Worm (Caenorhabditis elegans) whole organism, L1 larva: ENCODE results near the gene ptr-8.

ENCODE experiments used
- C04F5.9 ChIP-seq: sonication (generic microtip); optimal IDR thresholded peaks from 2 replicates; lab custom pipeline; 2016; ENCODE audit warnings: missing genetic modification characterization, missing compliant biosample characterization
- C16A3.4 ChIP-seq: fragments of 150-350 bp; optimal IDR thresholded peaks from 2 replicates; lab custom pipeline; 2014; ENCODE audit warnings: missing biosample characterization, missing genetic modification characterization
- Y116A8C.19 ChIP-seq: sonication (generic microtip); optimal IDR thresholded peaks from 2 replicates; lab custom pipeline; 2016; ENCODE audit warnings: missing compliant biosample characterization, missing genetic modification characterization, borderline replicate concordance
- aha-1 ChIP-seq: fragments of 150-350 bp; optimal IDR thresholded peaks from 2 replicates; lab custom pipeline; 2014; ENCODE audit warnings: missing biosample characterization, missing genetic modification characterization
- alr-1 ChIP-seq: fragments of 200-800 bp; sonication (Bioruptor generic); optimal IDR thresholded peaks from 2 replicates; lab custom pipeline; 2018; ENCODE audit warnings: borderline replicate concordance, mild to moderate bottlenecking, missing genetic modification characterization, missing compliant biosample characterization
- ceh-82 ChIP-seq, 3 experiments: fragments of 150-350 bp in 1 of 3; sonication (generic microtip) in 2 of 3; optimal IDR thresholded peaks; 2 replicates each; lab custom pipeline; 2014 to 2017; ENCODE audit warnings: missing biosample characterization in 3 of 3, missing genetic modification characterization in 3 of 3
- ceh-88 ChIP-seq: fragments of 200-800 bp; sonication (Bioruptor generic); IDR thresholded peaks from 2 replicates; pipeline ENCODE4 v1.3.6; 2022; ENCODE audit warnings: missing genetic modification characterization, missing compliant biosample characterization
- dpl-1 ChIP-seq, 3 experiments: fragments of 150-350 bp in 2 of 3; sonication (generic microtip) in 1 of 3; optimal IDR thresholded peaks; 2 replicates each; lab custom pipeline; 2014 to 2017; ENCODE audit warnings: missing biosample characterization in 3 of 3, missing genetic modification characterization in 3 of 3, missing genetic modification reagents in 3 of 3
- dsc-1 ChIP-seq: sonication (generic microtip); optimal IDR thresholded peaks from 2 replicates; lab custom pipeline; 2016; ENCODE audit warnings: mild to moderate bottlenecking, missing genetic modification characterization, missing compliant biosample characterization
- efl-1 ChIP-seq, 4 experiments: fragments of 150-350 bp; optimal IDR thresholded peaks in 3 of 4; peaks in 1 of 4; 1 replicate in 1 of 4; 2 replicates in 3 of 4; lab custom pipeline; 2014; ENCODE audit warnings: missing biosample characterization in 2 of 4, missing genetic modification characterization in 2 of 4, missing genetic modification reagents in 2 of 4
- efl-3 ChIP-seq: fragments of 200-800 bp; sonication (Bioruptor generic); optimal IDR thresholded peaks from 2 replicates; lab custom pipeline; 2018; ENCODE audit warnings: mild to moderate bottlenecking, missing genetic modification characterization, missing compliant biosample characterization
- egl-13 ChIP-seq: sonication (generic microtip); optimal IDR thresholded peaks from 2 replicates; lab custom pipeline; 2016; ENCODE audit warnings: missing genotype, missing genetic modification reagents, missing genetic modification characterization, missing compliant biosample characterization
- elt-2 ChIP-seq: sonication (generic microtip); optimal IDR thresholded peaks from 2 replicates; lab custom pipeline; 2016; ENCODE audit warnings: missing genetic modification characterization, mild to moderate bottlenecking, inconsistent platforms, missing compliant biosample characterization, missing genetic modification reagents
- elt-3 ChIP-seq, 6 experiments: fragments of 150-350 bp in 1 of 6; sonication (generic microtip); optimal IDR thresholded peaks; 2 replicates each; lab custom pipeline; 2017 to 2018; ENCODE audit warnings: missing biosample characterization in 6 of 6, missing genetic modification characterization in 6 of 6, inconsistent platforms in 1 of 6
- fkh-10 ChIP-seq: sonication (generic microtip); optimal IDR thresholded peaks from 2 replicates; lab custom pipeline; 2017; ENCODE audit warnings: missing biosample characterization, missing genetic modification reagents, missing genetic modification characterization
- fkh-4 ChIP-seq: sonication (generic microtip); optimal IDR thresholded peaks from 2 replicates; lab custom pipeline; 2016; ENCODE audit warnings: missing compliant biosample characterization, missing genetic modification characterization, borderline replicate concordance
- fkh-8 ChIP-seq: sonication (generic microtip); optimal IDR thresholded peaks from 2 replicates; lab custom pipeline; 2016; ENCODE audit warnings: mild to moderate bottlenecking, missing genetic modification characterization, missing compliant biosample characterization
- fos-1 ChIP-seq: fragments of 150-350 bp; optimal IDR thresholded peaks from 2 replicates; lab custom pipeline; 2014; ENCODE audit warnings: missing biosample characterization, missing genetic modification characterization
- hpl-2 ChIP-seq: fragments of 150-350 bp; optimal IDR thresholded peaks from 2 replicates; lab custom pipeline; 2014; ENCODE audit warnings: missing biosample characterization, missing genetic modification reagents, missing genetic modification characterization
- irx-1 ChIP-seq: sonication (generic microtip); optimal IDR thresholded peaks from 2 replicates; lab custom pipeline; 2016; ENCODE audit warnings: missing genetic modification characterization, missing compliant biosample characterization
- jun-1 ChIP-seq: fragments of 150-350 bp; optimal IDR thresholded peaks from 2 replicates; lab custom pipeline; 2014; ENCODE audit warnings: missing biosample characterization, missing genetic modification reagents, missing genetic modification characterization
- lin-14 ChIP-seq: fragments of 200-800 bp; sonication (Bioruptor generic); optimal IDR thresholded peaks from 2 replicates; lab custom pipeline; 2018; ENCODE audit warnings: mild to moderate bottlenecking, missing genetic modification characterization, moderate library complexity, missing compliant biosample characterization
- lin-39 ChIP-seq: fragments of 150-350 bp; optimal IDR thresholded peaks from 2 replicates; lab custom pipeline; 2014; ENCODE audit warnings: missing biosample characterization, missing genetic modification reagents, missing genetic modification characterization
- lir-3 ChIP-seq: sonication (generic microtip); optimal IDR thresholded peaks from 2 replicates; lab custom pipeline; 2016; ENCODE audit warnings: mild to moderate bottlenecking, missing genetic modification characterization, moderate library complexity, missing compliant biosample characterization; ENCODE audit not compliant: poor library complexity
- lsy-2 ChIP-seq, 2 experiments: fragments of 150-350 bp; optimal IDR thresholded peaks; 2 replicates each; lab custom pipeline; 2014; ENCODE audit warnings: missing biosample characterization in 2 of 2, missing genetic modification characterization in 2 of 2
- mab-9 ChIP-seq: fragments of 200-800 bp; sonication (Bioruptor generic); IDR thresholded peaks from 2 replicates; pipeline ENCODE4 v1.3.6; 2022; ENCODE audit warnings: missing genetic modification reagents, missing genetic modification characterization, missing compliant biosample characterization
- mep-1 ChIP-seq: fragments of 150-350 bp; optimal IDR thresholded peaks from 2 replicates; lab custom pipeline; 2014; ENCODE audit warnings: missing biosample characterization, missing genetic modification characterization
- nhr-11 ChIP-seq: fragments of 150-350 bp; optimal IDR thresholded peaks from 2 replicates; lab custom pipeline; 2014; ENCODE audit warnings: missing biosample characterization, missing genetic modification characterization
- nhr-12 ChIP-seq: sonication (generic microtip); optimal IDR thresholded peaks from 2 replicates; lab custom pipeline; 2017; ENCODE audit warnings: missing biosample characterization, missing genetic modification characterization
- nhr-20 ChIP-seq: sonication (generic microtip); optimal IDR thresholded peaks from 2 replicates; lab custom pipeline; 2016; ENCODE audit warnings: mild to moderate bottlenecking, missing genetic modification characterization, missing compliant biosample characterization
- nhr-77 ChIP-seq: fragments of 150-350 bp; optimal IDR thresholded peaks from 2 replicates; lab custom pipeline; 2014; ENCODE audit warnings: missing biosample characterization, missing genetic modification characterization
- nhr-85 ChIP-seq: sonication (generic microtip); peaks from one replicate; lab custom pipeline; 2016; ENCODE audit warnings: missing genetic modification characterization, inconsistent platforms, missing compliant biosample characterization
- nhr-90 ChIP-seq: sonication (generic microtip); optimal IDR thresholded peaks from 2 replicates; lab custom pipeline; 2016; ENCODE audit warnings: mild to moderate bottlenecking, missing genetic modification characterization, missing compliant biosample characterization; ENCODE audit not compliant: poor library complexity
- pag-3 ChIP-seq: sonication (generic microtip); optimal IDR thresholded peaks from 2 replicates; lab custom pipeline; 2017; ENCODE audit warnings: missing genetic modification characterization, mild to moderate bottlenecking, missing compliant biosample characterization, antibody characterized with exemption, borderline replicate concordance; ENCODE audit not compliant: insufficient read depth
- pqm-1 ChIP-seq: sonication (generic microtip); optimal IDR thresholded peaks from 3 replicates; lab custom pipeline; 2017; ENCODE audit warnings: missing biosample characterization, missing genetic modification characterization
- rnt-1 ChIP-seq: sonication (generic microtip); optimal IDR thresholded peaks from 2 replicates; lab custom pipeline; 2016; ENCODE audit warnings: mild to moderate bottlenecking, missing genetic modification characterization, moderate library complexity, missing compliant biosample characterization
- snpc-4 ChIP-seq: fragments of 150-350 bp; optimal IDR thresholded peaks from 2 replicates; lab custom pipeline; 2014; ENCODE audit warnings: missing biosample characterization, missing genetic modification characterization
- snu-23 ChIP-seq: sonication (generic microtip); optimal IDR thresholded peaks from 2 replicates; lab custom pipeline; 2016; ENCODE audit warnings: missing genetic modification characterization, missing compliant biosample characterization
- swsn-7 ChIP-seq: sonication (generic microtip); optimal IDR thresholded peaks from 2 replicates; lab custom pipeline; 2016; ENCODE audit warnings: missing genetic modification characterization, missing compliant biosample characterization
- tlp-1 ChIP-seq: fragments of 150-350 bp; optimal IDR thresholded peaks from 2 replicates; lab custom pipeline; 2014; ENCODE audit warnings: missing biosample characterization, missing genetic modification characterization
- unc-130 ChIP-seq: fragments of 150-350 bp; optimal IDR thresholded peaks from 2 replicates; lab custom pipeline; 2017; ENCODE audit warnings: missing biosample characterization, missing genetic modification characterization, inconsistent platforms
- unc-62 ChIP-seq: fragments of 150-350 bp; optimal IDR thresholded peaks from 2 replicates; lab custom pipeline; 2014; ENCODE audit warnings: missing biosample characterization, missing genetic modification reagents, missing genetic modification characterization
- vab-15 ChIP-seq: sonication (generic microtip); optimal IDR thresholded peaks from 2 replicates; lab custom pipeline; 2017; ENCODE audit warnings: missing genotype, mild to moderate bottlenecking, missing genetic modification characterization, missing compliant biosample characterization
- xbp-1 ChIP-seq: sonication (generic microtip); optimal IDR thresholded peaks from 2 replicates; lab custom pipeline; 2016; ENCODE audit warnings: missing genetic modification characterization, missing compliant biosample characterization
- zip-4 ChIP-seq: fragments of 200-800 bp; sonication (Bioruptor generic); optimal IDR thresholded peaks from 2 replicates; lab custom pipeline; 2018; ENCODE audit warnings: mild to moderate bottlenecking, missing genetic modification characterization, moderate library complexity, missing compliant biosample characterization
- ztf-11 ChIP-seq, 2 experiments: sonication (generic microtip); optimal IDR thresholded peaks; 2 replicates each; lab custom pipeline; 2016 to 2017; ENCODE audit warnings: missing genetic modification characterization in 2 of 2, missing biosample characterization in 1 of 2, missing compliant biosample characterization in 1 of 2
- ztf-4 ChIP-seq: fragments of 150-350 bp; optimal IDR thresholded peaks from 2 replicates; lab custom pipeline; 2014; ENCODE audit warnings: missing biosample characterization, missing genetic modification characterization

The ptr-8 gene

ce11 chrII:10847057-10847456 lies 42.0 kb upstream of the ptr-8 start:
- peak; percentile 63 for TF ChIP-seq snpc-4
- no peak for TF ChIP-seq pag-3 (tag; lab: Kevin White, UChicago)
- no peak for TF ChIP-seq alr-1 (tag; lab: Kevin White, UChicago)

ce11 chrII:10849903-10850302 lies 39.2 kb upstream of the ptr-8 start, which contains the start of gene M106.2:
Gene M106.2 (minus strand): TSS chrII:10850003.
- TF ChIP-seq snu-23 (GFP tag; lab: Kevin White, UChicago) (no peak), nhr-85 (tag; lab: Kevin White, UChicago) (no peak), Y116A8C.19 (tag; lab: Kevin White, UChicago) (no peak), fkh-10 (GFP tag; lab: Kevin White, UChicago) (no peak), nhr-11 (tag; lab: Kevin White, UChicago) (no peak), tlp-1 (tag; lab: Kevin White, UChicago) (no peak), ceh-82 (tag; optimal IDR thresholded peaks at IDR 0.05; lab: Kevin White, UChicago) (no peak), unc-130 (no peak), mab-9 (GFP tag; lab: Robert Waterston, UW) (no peak), pqm-1 (no peak)

- TF ChIP-seq ztf-4 (tag; lab: Kevin White, UChicago) (peak; percentile 69), nhr-12 (tag; lab: Kevin White, UChicago) (no peak), C16A3.4 (tag; lab: Kevin White, UChicago) (peak; percentile 39), zip-4 (no peak), vab-15 (no peak), lir-3 (tag; lab: Kevin White, UChicago) (peak; percentile 51), pag-3 (tag; lab: Kevin White, UChicago) (no peak), elt-3 (tag; optimal IDR thresholded peaks at IDR 0.05; lab: Kevin White, UChicago) (peak in 2 of 6 experiments; percentile 52 to 78), efl-3 (GFP tag; lab: Kevin White, UChicago) (no peak), egl-13 (peak; percentile 59), C04F5.9 (tag; lab: Kevin White, UChicago) (peak; percentile 76), dpl-1 (GFP tag; optimal IDR thresholded peaks at IDR 0.05; lab: Kevin White, UChicago) (peak; percentile 35 to 61 (median 55)), swsn-7 (tag; lab: Kevin White, UChicago) (peak; percentile 68), ceh-82 (tag; optimal IDR thresholded peaks at IDR 0.05; lab: Kevin White, UChicago) (peak in 2 of 3 experiments; percentile 0 to 62), fkh-4 (tag; lab: Kevin White, UChicago) (no peak), ztf-11 (tag; optimal IDR thresholded peaks at IDR 0.05; lab: Kevin White, UChicago) (peak in 1 of 2 experiments; percentile 71), hpl-2 (GFP tag; lab: Kevin White, UChicago) (no peak), nhr-85 (tag; lab: Kevin White, UChicago) (peak; percentile 97), nhr-20 (tag; lab: Kevin White, UChicago) (peak; percentile 84), lin-14 (peak; percentile 99), irx-1 (tag; lab: Kevin White, UChicago) (peak; percentile 61), nhr-90 (tag; lab: Kevin White, UChicago) (peak; percentile 82), fos-1 (tag; lab: Kevin White, UChicago) (no peak), lsy-2 (tag; optimal IDR thresholded peaks at IDR 0.05; lab: Kevin White, UChicago) (peak; percentile 65 to 72), dsc-1 (tag; lab: Kevin White, UChicago) (peak; percentile 24), fkh-8 (peak; percentile 61), elt-2 (tag; lab: Kevin White, UChicago) (peak; percentile 56), rnt-1 (tag; lab: Kevin White, UChicago) (peak; percentile 56), mep-1 (tag; lab: Kevin White, UChicago) (peak; percentile 89), ceh-88 (GFP tag; lab: Robert Waterston, UW) (peak; percentile 55), snu-23 (GFP tag; lab: Kevin White, UChicago) (peak; percentile 87), aha-1 (tag; lab: Kevin White, UChicago) (peak; percentile 62), lin-39 (tag; lab: Kevin White, UChicago) (no peak), jun-1 (tag; lab: Kevin White, UChicago) (peak; percentile 47), unc-62 (GFP tag; lab: Kevin White, UChicago) (peak; percentile 41), efl-1 (optimal IDR thresholded peaks at IDR 0.05; lab: Kevin White, UChicago) (peak; percentile 65 to 67), efl-1 (GFP tag; optimal IDR thresholded peaks at IDR 0.05 in 1 of 2; lab: Kevin White, UChicago) (peak; percentile 56 to 95), nhr-77 (peak; percentile 22), xbp-1 (tag; lab: Kevin White, UChicago) (peak; percentile 55)
These were observed 38.0 kb upstream of the ptr-8 start for ce11 chrII:10851110-10851509.
